Worm (Caenorhabditis elegans): Measurements from ENCODE around the gene Y32F6B.1.

DNA sequence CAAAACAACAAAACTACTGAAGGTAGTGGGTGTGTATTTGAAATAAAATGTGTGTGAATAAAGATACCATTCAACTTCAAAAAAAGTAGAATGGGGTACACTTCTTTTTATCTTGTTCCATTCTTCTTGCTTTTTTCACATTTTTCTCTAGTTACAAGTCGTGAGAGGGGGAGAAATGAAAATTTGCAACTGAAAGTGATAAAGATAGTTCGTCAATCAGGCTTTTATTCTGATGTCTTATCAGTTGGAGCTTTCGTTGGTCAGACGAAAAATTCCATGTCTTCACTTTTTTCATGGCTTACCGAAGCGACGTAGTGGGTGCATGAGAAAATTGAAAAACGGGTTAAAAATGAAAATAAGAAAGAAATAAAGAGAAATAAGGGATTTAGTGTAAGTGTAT, 50.8 kb downstream of the Y32F6B.1 start, which contains the start of gene Y32F6A.4:
- no peak for TF ChIP-seq ref-1 (GFP tag; conservative IDR thresholded peaks at IDR 0.05)
- TF ChIP-seq cog-1 (tag; optimal IDR thresholded peaks at IDR 0.05) = no peak
- TF ChIP-seq tab-1 (GFP tag; IDR thresholded peaks at IDR 0.05) = no peak
- no peak for TF ChIP-seq ztf-23 (GFP tag; IDR thresholded peaks at IDR 0.05)
